Fruit fly (Drosophila melanogaster) whole organism, embryonic: ENCODE results near the gene mRpL49.
A peak's percentile ranks its signal among the peaks of the same experiment; 100 is the strongest.

Experiments
- ATbp ChIP-seq: fragments of 200-800 bp; sonication (Bioruptor generic); optimal IDR thresholded peaks from 2 replicates; lab custom pipeline; 2017; ENCODE audit warnings: missing biosample characterization, mild to moderate bottlenecking, missing genetic modification characterization, missing genetic modification reagents
- Adf1 ChIP-seq: fragments of 200-800 bp; sonication (Bioruptor generic); IDR thresholded peaks from 2 replicates; pipeline ENCODE4 v1.3.6; 2022; ENCODE audit warnings: missing biosample characterization, missing genetic modification characterization
- Atf-2 ChIP-seq: fragments of 200-800 bp; sonication (Bioruptor generic); optimal IDR thresholded peaks from 2 replicates; lab custom pipeline; 2016; ENCODE audit warnings: missing biosample characterization, missing genetic modification characterization
- Bteb2 ChIP-seq: fragments of 200-800 bp; sonication (Bioruptor generic); optimal IDR thresholded peaks from 2 replicates; lab custom pipeline; 2016; ENCODE audit warnings: missing biosample characterization, missing genetic modification characterization
- CG10321 ChIP-seq: fragments of 200-800 bp; sonication (Bioruptor generic); IDR thresholded peaks from 2 replicates; pipeline ENCODE4 v1.3.6; 2022; ENCODE audit warnings: missing biosample characterization, missing genetic modification characterization
- CG10366 ChIP-seq: fragments of 200-800 bp; sonication (Bioruptor generic); IDR thresholded peaks from 2 replicates; pipeline ENCODE4 v1.3.6; 2022; ENCODE audit warnings: missing biosample characterization, missing genetic modification characterization
- CG10654 ChIP-seq: fragments of 200-800 bp; sonication (Bioruptor generic); optimal IDR thresholded peaks from 2 replicates; lab custom pipeline; 2016; ENCODE audit warnings: missing biosample characterization, missing genetic modification characterization
- CG10959 ChIP-seq: fragments of 200-800 bp; sonication (Bioruptor generic); IDR thresholded peaks from 2 replicates; pipeline ENCODE4 v1.3.6; 2022; ENCODE audit warnings: missing biosample characterization, missing genetic modification characterization
- CG10979 ChIP-seq: fragments of 200-800 bp; sonication (Bioruptor generic); optimal IDR thresholded peaks from 2 replicates; lab custom pipeline; 2018; ENCODE audit warnings: missing biosample characterization, mild to moderate bottlenecking, missing genetic modification characterization, moderate library complexity
- CG11456 ChIP-seq: fragments of 200-800 bp; sonication (Bioruptor generic); IDR thresholded peaks from 3 replicates; pipeline ENCODE4 v1.3.6; 2022; ENCODE audit warnings: missing biosample characterization, missing genetic modification characterization
- CG12744 ChIP-seq: fragments of 200-800 bp; sonication (Bioruptor generic); optimal IDR thresholded peaks from 2 replicates; lab custom pipeline; 2016; ENCODE audit warnings: missing biosample characterization, missing genetic modification characterization
- CG1603 ChIP-seq: fragments of 200-800 bp; sonication (Bioruptor generic); optimal IDR thresholded peaks from 2 replicates; lab custom pipeline; 2019; ENCODE audit warnings: missing biosample characterization, mild to moderate bottlenecking, missing genetic modification characterization, moderate library complexity
- CG17328 ChIP-seq: fragments of 200-800 bp; sonication (Bioruptor generic); IDR thresholded peaks from 2 replicates; pipeline ENCODE4 v1.3.6; 2022; ENCODE audit warnings: missing biosample characterization, missing genetic modification characterization
- CG2120 ChIP-seq: fragments of 200-800 bp; sonication (Bioruptor generic); optimal IDR thresholded peaks from 3 replicates; lab custom pipeline; 2016; ENCODE audit warnings: missing biosample characterization, missing genetic modification characterization
- CG3065 ChIP-seq: fragments of 200-800 bp; sonication (Bioruptor generic); optimal IDR thresholded peaks from 2 replicates; lab custom pipeline; 2016; ENCODE audit warnings: missing biosample characterization, missing genetic modification characterization
- CG31441 ChIP-seq: fragments of 200-800 bp; sonication (Bioruptor generic); IDR thresholded peaks from 2 replicates; pipeline ENCODE4 v1.3.6; 2022; ENCODE audit warnings: missing biosample characterization, missing genetic modification characterization
- CG32532 ChIP-seq: fragments of 200-800 bp; sonication (Bioruptor generic); IDR thresholded peaks from 2 replicates; pipeline ENCODE4 v1.3.6; 2022; ENCODE audit warnings: missing biosample characterization, missing genetic modification characterization
- CG3281 ChIP-seq: fragments of 200-800 bp; sonication (Bioruptor generic); optimal IDR thresholded peaks from 3 replicates; lab custom pipeline; 2017; ENCODE audit warnings: missing biosample characterization, mild to moderate bottlenecking, missing genetic modification characterization
- CG5245 ChIP-seq: fragments of 200-800 bp; sonication (Bioruptor generic); optimal IDR thresholded peaks from 3 replicates; lab custom pipeline; 2016; ENCODE audit warnings: missing biosample characterization, missing genetic modification characterization
- CG6254 ChIP-seq: fragments of 200-800 bp; sonication (Bioruptor generic); optimal IDR thresholded peaks from 3 replicates; lab custom pipeline; 2017; ENCODE audit warnings: mild to moderate bottlenecking, missing biosample characterization, missing genetic modification reagents, missing genetic modification characterization
- CG7372 ChIP-seq: fragments of 200-800 bp; sonication (Bioruptor generic); IDR thresholded peaks from 2 replicates; pipeline ENCODE4 v1.3.6; 2022; ENCODE audit warnings: missing biosample characterization, missing genetic modification characterization
- CG7786 ChIP-seq: fragments of 200-800 bp; sonication (Bioruptor generic); optimal IDR thresholded peaks from 2 replicates; lab custom pipeline; 2016; ENCODE audit warnings: missing biosample characterization, missing genetic modification characterization
- CG7963 ChIP-seq: fragments of 200-800 bp; sonication (Bioruptor generic); IDR thresholded peaks from 3 replicates; pipeline ENCODE4 v1.3.6; 2022; ENCODE audit warnings: missing biosample characterization, missing genetic modification characterization; ENCODE audit not compliant: partially characterized antibody
- CG9876 ChIP-seq: fragments of 200-800 bp; sonication (Bioruptor generic); optimal IDR thresholded peaks from 2 replicates; lab custom pipeline; 2016; ENCODE audit warnings: missing biosample characterization, missing genetic modification characterization
- Dp ChIP-seq: fragments of 200-800 bp; sonication (Bioruptor generic); optimal IDR thresholded peaks from 2 replicates; lab custom pipeline; 2018; ENCODE audit warnings: missing biosample characterization, mild to moderate bottlenecking, missing genetic modification characterization, moderate library complexity
- Ets65A ChIP-seq: fragments of 200-800 bp; sonication (Bioruptor generic); peaks from one replicate; lab custom pipeline; 2016; ENCODE audit warnings: missing biosample characterization, missing genetic modification characterization
- Hand ChIP-seq: fragments of 200-800 bp; sonication (Bioruptor generic); optimal IDR thresholded peaks from 2 replicates; lab custom pipeline; 2017; ENCODE audit warnings: mild to moderate bottlenecking, missing biosample characterization, missing genetic modification reagents, missing genetic modification characterization
- MESR4 ChIP-seq: fragments of 200-800 bp; sonication (Bioruptor generic); optimal IDR thresholded peaks from 2 replicates; lab custom pipeline; 2018; ENCODE audit warnings: missing biosample characterization, mild to moderate bottlenecking, missing genetic modification characterization, moderate library complexity
- MTF-1 ChIP-seq: fragments of 200-800 bp; sonication (Bioruptor generic); optimal IDR thresholded peaks from 2 replicates; lab custom pipeline; 2018; ENCODE audit warnings: missing biosample characterization, mild to moderate bottlenecking, missing genetic modification characterization, borderline replicate concordance
- Poxn ChIP-seq: fragments of 200-800 bp; sonication (Bioruptor generic); IDR thresholded peaks from 2 replicates; pipeline ENCODE4 v1.3.6; 2022; ENCODE audit warnings: missing biosample characterization, missing genetic modification characterization
- Sry-β ChIP-seq: fragments of 200-800 bp; sonication (Bioruptor generic); optimal IDR thresholded peaks from 2 replicates; lab custom pipeline; 2018; ENCODE audit warnings: missing biosample characterization, mild to moderate bottlenecking, missing genetic modification characterization, moderate library complexity
- TFAM ChIP-seq: fragments of 200-800 bp; sonication (Bioruptor generic); optimal IDR thresholded peaks from 2 replicates; lab custom pipeline; 2017; ENCODE audit warnings: missing biosample characterization, missing genetic modification characterization, inconsistent platforms
- bab2 ChIP-seq: fragments of 200-800 bp; sonication (Bioruptor generic); optimal IDR thresholded peaks from 2 replicates; lab custom pipeline; 2016; ENCODE audit warnings: missing biosample characterization, missing genetic modification characterization
- br ChIP-seq: fragments of >200 bp; optimal IDR thresholded peaks from 2 replicates; lab custom pipeline; 2017
- chm ChIP-seq: fragments of 200-800 bp; sonication (Bioruptor generic); IDR thresholded peaks from 2 replicates; pipeline ENCODE4 v1.3.6; 2022; ENCODE audit warnings: missing biosample characterization, missing genetic modification characterization
- danr ChIP-seq: fragments of 200-800 bp; sonication (Bioruptor generic); IDR thresholded peaks from 2 replicates; pipeline ENCODE4 v1.3.6; 2022; ENCODE audit warnings: missing biosample characterization, missing genetic modification characterization
- dati ChIP-seq: fragments of 200-800 bp; sonication (Bioruptor generic); IDR thresholded peaks from 2 replicates; pipeline ENCODE4 v1.3.6; 2022; ENCODE audit warnings: missing biosample characterization, missing genetic modification characterization
- dimm ChIP-seq: fragments of 200-800 bp; sonication (Bioruptor generic); IDR thresholded peaks from 2 replicates; pipeline ENCODE4 v1.3.6; 2022; ENCODE audit warnings: missing biosample characterization, missing genetic modification characterization
- exex ChIP-seq: fragments of 200-800 bp; sonication (Bioruptor generic); optimal IDR thresholded peaks from 4 replicates; lab custom pipeline; 2018; ENCODE audit warnings: missing biosample characterization, mild to moderate bottlenecking, missing genetic modification characterization, moderate library complexity
- ftz-f1 ChIP-seq: fragments of 200-800 bp; sonication (Bioruptor generic); optimal IDR thresholded peaks from 2 replicates; lab custom pipeline; 2016; ENCODE audit warnings: missing biosample characterization, missing genetic modification characterization
- jigr1 ChIP-seq: fragments of 200-800 bp; sonication (Bioruptor generic); IDR thresholded peaks from 3 replicates; pipeline ENCODE4 v1.3.6; 2022; ENCODE audit warnings: missing biosample characterization, missing genetic modification characterization
- ken ChIP-seq: fragments of 200-800 bp; sonication (Bioruptor generic); IDR thresholded peaks from 3 replicates; pipeline ENCODE4 v1.3.6; 2022; ENCODE audit warnings: missing biosample characterization, missing genetic modification characterization
- nom ChIP-seq: fragments of 200-800 bp; sonication (Bioruptor generic); optimal IDR thresholded peaks from 2 replicates; lab custom pipeline; 2017; ENCODE audit warnings: missing biosample characterization, missing genetic modification characterization, mild to moderate bottlenecking, moderate library complexity, missing genetic modification reagents
- odd ChIP-seq: fragments of 200-800 bp; sonication (Bioruptor generic); optimal IDR thresholded peaks from 2 replicates; lab custom pipeline; 2017; ENCODE audit warnings: missing biosample characterization, mild to moderate bottlenecking, missing genetic modification characterization
- peb ChIP-seq: fragments of 200-800 bp; sonication (Bioruptor generic); IDR thresholded peaks from 2 replicates; pipeline ENCODE4 v1.3.6; 2022; ENCODE audit warnings: missing biosample characterization, missing genetic modification characterization
- pfk ChIP-seq: fragments of 200-800 bp; sonication (Bioruptor generic); optimal IDR thresholded peaks from 2 replicates; lab custom pipeline; 2018; ENCODE audit warnings: missing biosample characterization, mild to moderate bottlenecking, missing genetic modification characterization, moderate library complexity
- psq ChIP-seq: fragments of 200-800 bp; sonication (Bioruptor generic); optimal IDR thresholded peaks from 2 replicates; lab custom pipeline; 2017; ENCODE audit warnings: missing biosample characterization, missing genetic modification characterization
- pum ChIP-seq: fragments of 200-800 bp; sonication (Bioruptor generic); optimal IDR thresholded peaks from 2 replicates; lab custom pipeline; 2016; ENCODE audit warnings: missing biosample characterization, missing genetic modification characterization
- pzg ChIP-seq: fragments of 200-800 bp; sonication (Bioruptor generic); optimal IDR thresholded peaks from 3 replicates; lab custom pipeline; 2018; ENCODE audit warnings: missing biosample characterization, mild to moderate bottlenecking, missing genetic modification characterization, moderate library complexity
- repo ChIP-seq: fragments of 200-800 bp; sonication (Bioruptor generic); optimal IDR thresholded peaks from 2 replicates; lab custom pipeline; 2016; ENCODE audit warnings: missing biosample characterization, missing genetic modification characterization
- seq ChIP-seq: fragments of 200-800 bp; sonication (Bioruptor generic); IDR thresholded peaks from 2 replicates; pipeline ENCODE4 v1.3.6; 2022; ENCODE audit warnings: missing biosample characterization, missing genetic modification characterization
- slp2 ChIP-seq: fragments of 200-800 bp; sonication (Bioruptor generic); optimal IDR thresholded peaks from 2 replicates; lab custom pipeline; 2016; ENCODE audit warnings: missing biosample characterization, missing genetic modification characterization
- trh ChIP-seq: fragments of 200-800 bp; sonication (Bioruptor generic); optimal IDR thresholded peaks from 2 replicates; lab custom pipeline; 2016; ENCODE audit warnings: missing biosample characterization, missing genetic modification characterization

Gene mRpL49

dm6 chrX:12957412-12957895, 50.5 kb downstream of the mRpL49 start, which contains the start of gene hec (continued):
- TF ChIP-seq CG5245 (GFP tag; lab: Kevin White, UChicago) (no peak), bab2 (no peak), odd (no peak), CG1603 (no peak), TFAM (no peak), CG10959 (GFP tag; lab: Robert Waterston, UW) (no peak), CG3065 (GFP tag; lab: Kevin White, UChicago) (peak; percentile 23), MESR4 (no peak), Dp (GFP tag; lab: Kevin White, UChicago) (no peak), dati (GFP tag; lab: Robert Waterston, UW) (no peak), CG2120 (GFP tag; lab: Kevin White, UChicago) (peak; percentile 58), ftz-f1 (GFP tag; lab: Kevin White, UChicago) (no peak), CG17328 (no peak), nom (no peak), CG7372 (GFP tag; lab: Robert Waterston, UW) (no peak), psq (GFP tag; lab: Kevin White, UChicago) (no peak), peb (no peak), ken (GFP tag; lab: Robert Waterston, UW) (no peak), CG3281 (peak; percentile 16), trh (no peak), br (lab: Kevin White, UChicago) (no peak), slp2 (GFP tag; lab: Kevin White, UChicago) (no peak), CG31441 (GFP tag; lab: Robert Waterston, UW) (peak; percentile 29; the same call in 1 of the 2 replicates), ATbp (GFP tag; lab: Kevin White, UChicago) (no peak), repo (GFP tag; lab: Kevin White, UChicago) (no peak), CG10979 (tag; lab: Kevin White, UChicago) (no peak), Poxn (GFP tag; lab: Robert Waterston, UW) (no peak), CG6254 (GFP tag; lab: Kevin White, UChicago) (no peak), Adf1 (GFP tag; lab: Robert Waterston, UW) (no peak), MTF-1 (no peak), Sry-β (no peak), pzg (no peak), CG11456 (GFP tag; lab: Robert Waterston, UW) (no peak), CG12744 (GFP tag; lab: Kevin White, UChicago) (no peak), Ets65A (peak; percentile 39), CG9876 (GFP tag; lab: Kevin White, UChicago) (no peak), pum (GFP tag; lab: Kevin White, UChicago) (no peak), jigr1 (GFP tag; lab: Robert Waterston, UW) (no peak), CG7786 (GFP tag; lab: Kevin White, UChicago) (no peak), danr (GFP tag; lab: Robert Waterston, UW) (no peak), CG32532 (0 out of 2 replicates have a peak, but pooled peaks have one; percentile 9), Hand (GFP tag; lab: Kevin White, UChicago) (no peak), CG7963 (GFP tag; lab: Robert Waterston, UW) (no peak), pfk (no peak), Atf-2 (GFP tag; lab: Kevin White, UChicago) (no peak), dimm (GFP tag; lab: Robert Waterston, UW) (no peak), seq (GFP tag; lab: Robert Waterston, UW) (no peak), CG10654 (GFP tag; lab: Kevin White, UChicago) (no peak), exex (tag; lab: Kevin White, UChicago) (no peak), CG10366 (peak; percentile 11; the same call in 1 of the 2 replicates), chm (GFP tag; lab: Robert Waterston, UW) (no peak), CG10321 (no peak), Bteb2 (no peak)
